Fruit fly (Drosophila melanogaster) Kc167 (cell line): ENCODE results near the gene CG13001.

ENCODE experiments used
- Myc ChIP-seq: fragments of >200 bp; optimal IDR thresholded peaks from 2 replicates; lab custom pipeline; 2017; ENCODE audit warnings: missing external identifiers
- Sin3A ChIP-seq: fragments of >200 bp; optimal IDR thresholded peaks from 2 replicates; lab custom pipeline; 2018; ENCODE audit warnings: missing external identifiers
- h ChIP-seq: fragments of >200 bp; optimal IDR thresholded peaks from 3 replicates; lab custom pipeline; 2018; ENCODE audit warnings: missing external identifiers
- insv ChIP-seq: fragments of >200 bp; optimal IDR thresholded peaks from 3 replicates; lab custom pipeline; 2018; ENCODE audit warnings: missing external identifiers
- psq ChIP-seq: fragments of >200 bp; optimal IDR thresholded peaks from 2 replicates; lab custom pipeline; 2017; ENCODE audit warnings: missing external identifiers
- ttk ChIP-seq: sonication (Bioruptor generic); optimal IDR thresholded peaks from 2 replicates; lab custom pipeline; 2017; ENCODE audit warnings: missing external identifiers

The CG13001 gene

dm6 chrX:16917462-16917861 lies 25.2 kb downstream of the CG13001 start:
- TF ChIP-seq Myc (lab: Kevin White, UChicago) (no peak), insv (lab: Kevin White, UChicago) (no peak), ttk (lab: Kevin White, UChicago) (no peak), Sin3A (lab: Kevin White, UChicago) (no peak), psq (lab: Kevin White, UChicago) (no peak), h (lab: Kevin White, UChicago) (no peak)

- TF ChIP-seq psq (lab: Kevin White, UChicago) (no peak), insv (lab: Kevin White, UChicago) (no peak), h (lab: Kevin White, UChicago) (no peak), Myc (lab: Kevin White, UChicago) (no peak), Sin3A (lab: Kevin White, UChicago) (no peak), ttk (lab: Kevin White, UChicago) (no peak)
Observed at dm6 chrX:16912965-16913755, 29.5 kb downstream of the CG13001 start, which contains the start of gene CG4928. Gene CG4928 (plus strand): TSS chrX:16913180.

dm6 chrX:16911962-16912361 lies 30.7 kb downstream of the CG13001 start:
- TF ChIP-seq insv (lab: Kevin White, UChicago) (no peak), h (lab: Kevin White, UChicago) (no peak), Myc (lab: Kevin White, UChicago) (no peak), psq (lab: Kevin White, UChicago) (no peak), ttk (lab: Kevin White, UChicago) (no peak), Sin3A (lab: Kevin White, UChicago) (no peak)

DNA sequence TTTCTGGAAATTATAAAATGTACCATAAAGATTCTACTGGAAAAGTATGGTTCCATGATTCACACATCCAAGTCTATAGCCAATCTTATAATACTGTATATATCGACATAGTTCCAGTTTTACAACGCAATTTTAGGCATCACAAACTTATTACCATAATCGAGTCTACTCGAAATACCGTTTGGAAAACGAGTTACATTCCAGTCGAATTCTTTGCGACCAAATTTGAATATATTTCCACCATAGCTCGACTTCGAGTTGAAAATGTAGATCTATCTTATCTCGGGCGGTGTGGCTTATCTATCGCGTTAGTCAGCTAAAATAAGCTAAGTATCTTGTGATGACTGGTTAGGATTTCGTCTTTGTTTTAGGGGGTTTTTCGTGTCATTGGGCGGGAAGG lies 32.8 kb downstream of the CG13001 start:
- TF ChIP-seq ttk (lab: Kevin White, UChicago) (no peak), Myc (lab: Kevin White, UChicago) (no peak), h (lab: Kevin White, UChicago) (no peak), insv (lab: Kevin White, UChicago) (no peak), Sin3A (lab: Kevin White, UChicago) (no peak), psq (lab: Kevin White, UChicago) (no peak)

DNA sequence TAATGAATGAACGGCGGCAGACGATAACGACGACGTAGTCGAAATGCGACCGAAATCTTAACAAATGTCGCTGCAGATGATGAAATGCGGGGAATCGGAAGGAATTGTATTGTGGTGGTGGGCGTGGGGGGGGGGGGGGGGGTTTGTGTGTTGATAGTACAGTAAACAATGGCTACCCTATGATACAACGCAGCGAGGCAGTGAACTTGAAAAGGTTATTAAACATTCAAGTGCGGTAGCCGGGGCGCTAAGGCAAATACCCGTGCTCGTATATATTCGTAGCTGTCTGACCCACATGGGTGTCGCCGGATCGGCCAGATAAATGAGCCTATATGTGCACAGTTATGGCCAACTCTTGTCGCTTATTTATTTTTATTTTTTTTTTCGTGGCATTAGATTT lies 33.4 kb downstream of the CG13001 start:
- TF ChIP-seq Myc (lab: Kevin White, UChicago) (no peak), ttk (lab: Kevin White, UChicago) (no peak), psq (lab: Kevin White, UChicago) (no peak), h (lab: Kevin White, UChicago) (no peak), insv (lab: Kevin White, UChicago) (no peak), Sin3A (lab: Kevin White, UChicago) (no peak)

DNA sequence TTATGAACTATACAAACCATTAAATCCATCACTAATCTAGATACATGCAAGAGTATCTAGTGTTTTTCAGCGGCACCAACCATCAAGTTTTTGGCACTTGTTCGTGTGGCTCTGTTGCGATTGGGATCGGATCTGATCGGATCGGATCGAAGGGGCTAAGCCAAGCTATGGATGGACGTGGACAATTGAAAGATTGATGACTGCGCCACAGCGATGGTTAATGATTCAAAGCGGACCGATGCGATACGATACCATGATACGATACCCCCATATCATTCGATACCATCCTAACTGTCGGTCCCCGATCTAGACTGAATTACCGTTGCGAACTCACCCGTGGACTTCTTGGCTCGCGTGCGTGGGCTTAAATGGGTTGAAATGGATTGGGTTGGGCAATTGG lies 35.0 kb downstream of the CG13001 start:
- TF ChIP-seq Myc (lab: Kevin White, UChicago) = no peak

DNA sequence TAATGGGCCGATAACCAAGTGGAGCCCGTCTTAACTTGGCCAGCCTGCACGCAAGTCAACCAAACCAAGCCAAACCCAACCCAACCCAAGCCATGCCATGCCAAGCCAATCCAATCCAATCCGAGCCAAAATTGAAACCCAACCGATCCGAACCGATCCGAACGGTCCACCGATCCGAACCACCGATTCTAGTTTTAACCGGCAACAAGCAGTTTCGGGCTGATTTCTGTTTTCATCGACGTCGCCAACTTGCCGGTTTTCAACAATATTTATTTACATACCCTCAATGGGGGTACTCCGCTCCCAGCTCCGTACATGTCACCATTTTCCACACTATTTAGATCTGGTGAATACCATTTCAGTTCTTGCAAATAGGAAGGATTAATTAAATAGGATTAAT lies 35.7 kb downstream of the CG13001 start:
- no peak for TF ChIP-seq Myc (lab: Kevin White, UChicago)
- TF ChIP-seq Sin3A (lab: Kevin White, UChicago) = no peak
- TF ChIP-seq insv (lab: Kevin White, UChicago) = no peak
- no peak for TF ChIP-seq h (lab: Kevin White, UChicago)

DNA sequence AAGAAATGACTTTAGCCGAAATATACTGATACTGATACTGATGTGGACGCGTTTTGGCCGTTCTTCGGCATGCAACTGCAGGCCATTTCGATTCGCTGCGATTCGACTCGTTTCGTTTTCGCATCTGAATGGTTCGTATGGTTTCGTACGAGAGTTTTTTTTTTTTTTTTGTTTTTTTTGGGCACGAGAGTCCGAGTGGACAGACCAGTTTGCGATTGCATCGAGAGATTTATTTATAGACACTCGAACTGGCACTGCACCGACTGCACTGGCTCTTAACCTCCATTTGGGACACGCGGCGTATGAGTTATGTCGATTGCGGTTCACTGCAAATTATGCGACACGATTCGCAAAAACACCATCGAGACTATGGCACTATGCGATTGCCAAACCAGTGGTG lies 36.6 kb downstream of the CG13001 start:
- no peak for TF ChIP-seq psq (lab: Kevin White, UChicago)

DNA sequence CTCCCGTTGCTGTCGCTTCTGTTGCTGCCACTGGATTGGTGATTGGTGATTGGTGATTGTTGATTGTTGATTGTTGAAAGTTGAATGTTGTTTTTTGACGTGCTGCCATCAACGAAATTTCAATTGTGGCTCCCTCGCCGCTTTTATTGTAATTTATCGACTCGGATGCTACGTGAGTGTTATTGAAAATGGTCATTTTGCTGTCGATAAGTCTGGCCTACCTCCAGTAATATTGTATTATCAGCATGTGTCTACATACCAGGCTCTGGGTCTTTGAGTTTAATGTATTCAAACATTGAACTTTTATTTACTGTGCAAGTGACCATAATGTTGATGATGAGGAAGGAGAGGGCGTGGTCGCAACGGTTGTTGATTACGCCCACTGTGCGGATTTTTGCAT lies 40.2 kb downstream of the CG13001 start:
- TF ChIP-seq ttk (lab: Kevin White, UChicago) = no peak
- TF ChIP-seq Myc (lab: Kevin White, UChicago) = no peak
- TF ChIP-seq insv (lab: Kevin White, UChicago) = no peak
- TF ChIP-seq psq (lab: Kevin White, UChicago) = no peak
- TF ChIP-seq h (lab: Kevin White, UChicago) = no peak
- no peak for TF ChIP-seq Sin3A (lab: Kevin White, UChicago)

dm6 chrX:16900283-16900682 lies 42.4 kb downstream of the CG13001 start:
- TF ChIP-seq insv (lab: Kevin White, UChicago) = no peak
- no peak for TF ChIP-seq psq (lab: Kevin White, UChicago)
- TF ChIP-seq Myc (lab: Kevin White, UChicago) = no peak
- no peak for TF ChIP-seq h (lab: Kevin White, UChicago)
- no peak for TF ChIP-seq ttk (lab: Kevin White, UChicago)
- no peak for TF ChIP-seq Sin3A (lab: Kevin White, UChicago)

DNA sequence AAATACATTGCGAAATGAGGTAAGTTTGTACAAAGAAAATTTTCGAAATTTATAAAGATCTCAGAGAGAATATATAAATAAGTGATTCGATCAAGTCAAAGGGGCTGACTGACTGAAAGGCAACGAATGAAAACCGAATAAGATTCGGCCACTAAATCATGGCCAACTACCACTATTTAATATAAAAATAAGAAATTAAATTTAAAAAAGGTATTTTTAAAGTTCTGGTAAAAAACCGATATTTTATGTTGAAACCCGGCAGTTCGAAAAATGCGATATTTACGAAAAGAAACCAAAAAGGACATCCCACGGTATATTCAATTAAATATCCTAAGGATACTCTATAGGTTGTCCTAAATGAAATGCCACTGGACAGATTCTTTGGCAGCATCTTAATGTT lies 45.6 kb downstream of the CG13001 start, which contains the start of gene CG33252:
Gene CG33252 (minus strand): TSS at position 101 of the 400 bp plus-strand sequence.
- TF ChIP-seq ttk (lab: Kevin White, UChicago) = no peak
- no peak for TF ChIP-seq Sin3A (lab: Kevin White, UChicago)

dm6 chrX:16893034-16893433 lies 49.6 kb downstream of the CG13001 start:
- TF ChIP-seq Sin3A (lab: Kevin White, UChicago) (no peak), psq (lab: Kevin White, UChicago) (no peak), Myc (lab: Kevin White, UChicago) (no peak), insv (lab: Kevin White, UChicago) (no peak), ttk (lab: Kevin White, UChicago) (no peak), h (lab: Kevin White, UChicago) (no peak)
